Worm (Caenorhabditis elegans) whole organism, L3 larva: ENCODE measurements around the gene C36C9.5.

Experiments used
- nhr-11 ChIP-seq: fragments of 150-350 bp; optimal IDR thresholded peaks from 2 replicates; lab custom pipeline; 2014; ENCODE audit warnings: missing biosample characterization, missing genetic modification characterization
- pqm-1 ChIP-seq: fragments of 150-350 bp; optimal IDR thresholded peaks from 2 replicates; lab custom pipeline; 2017; ENCODE audit warnings: missing biosample characterization, missing genetic modification characterization, inconsistent platforms
- skn-1 ChIP-seq: fragments of 150-350 bp; optimal IDR thresholded peaks from 2 replicates; lab custom pipeline; 2014; ENCODE audit warnings: missing biosample characterization, missing genetic modification characterization

DNA sequence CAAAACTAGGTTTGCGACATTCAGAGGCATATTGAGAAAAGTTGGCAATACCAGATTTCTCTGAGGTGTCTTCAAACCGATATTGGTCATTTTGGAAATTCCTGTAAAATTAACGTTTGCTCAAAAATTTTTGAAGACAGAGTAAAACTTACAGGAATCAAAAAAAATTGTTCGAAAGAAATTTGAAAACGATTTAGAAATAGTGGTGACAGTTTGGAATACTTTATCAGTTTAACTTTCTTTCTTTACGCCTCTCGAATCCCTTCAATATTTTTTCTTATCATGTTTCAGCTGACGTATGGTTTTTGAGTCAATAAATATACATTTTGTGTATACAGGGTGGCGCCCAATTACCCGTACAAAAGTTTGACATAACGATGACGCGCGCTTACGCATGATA lies 14.7 kb upstream of the C36C9.5 start, which contains the start of gene fbxa-53:
- TF ChIP-seq pqm-1 (tag; lab: Kevin White, UChicago): no peak
- no peak for TF ChIP-seq skn-1 (tag; lab: Kevin White, UChicago)
- TF ChIP-seq nhr-11: no peak
